Worm (Caenorhabditis elegans) whole organism, early embryonic: ENCODE data around the gene C50F4.9.

ENCODE experiments used
- F13C5.2 ChIP-seq: sonication (generic microtip); optimal IDR thresholded peaks from 2 replicates; lab custom pipeline; 2017; ENCODE audit warnings: mild to moderate bottlenecking, missing genetic modification characterization, inconsistent platforms, missing compliant biosample characterization
- aly-1 ChIP-seq: sonication (generic microtip); optimal IDR thresholded peaks from 2 replicates; lab custom pipeline; 2016; ENCODE audit warnings: missing genetic modification characterization, missing compliant biosample characterization
- ama-1 ChIP-seq: fragments of 150-350 bp; optimal IDR thresholded peaks from 2 replicates; lab custom pipeline; 2014
- hmg-4 ChIP-seq: fragments of 200-800 bp; sonication (Bioruptor generic); optimal IDR thresholded peaks from 2 replicates; lab custom pipeline; 2018; ENCODE audit warnings: mild to moderate bottlenecking, missing genetic modification characterization, missing compliant biosample characterization
- scrt-1 ChIP-seq: fragments of 200-800 bp; sonication (Bioruptor generic); IDR thresholded peaks from 2 replicates; pipeline ENCODE4 v1.3.6; 2022; ENCODE audit warnings: missing genetic modification characterization, missing compliant biosample characterization
- sea-1 ChIP-seq: fragments of 200-800 bp; sonication (Bioruptor generic); conservative IDR thresholded peaks from 2 replicates; pipeline ENCODE4 v1.3.6; 2022; ENCODE audit warnings: missing genetic modification characterization, missing compliant biosample characterization
- tbx-11 ChIP-seq: fragments of 200-800 bp; sonication (Bioruptor generic); IDR thresholded peaks from 2 replicates; pipeline ENCODE4 v1.3.6; 2022; ENCODE audit warnings: missing genetic modification characterization, missing compliant biosample characterization

ce11 chrV:9513590-9513989, 10.4 kb downstream of the C50F4.9 start, which contains the start of gene eif-2Bdelta:
- TF ChIP-seq sea-1 (GFP tag; lab: Robert Waterston, UW) (no peak), hmg-4 (GFP tag; lab: Kevin White, UChicago) (no peak), ama-1 (lab: Kevin White, UChicago) (no peak), aly-1 (tag; lab: Kevin White, UChicago) (no peak), F13C5.2 (tag; lab: Kevin White, UChicago) (no peak), tbx-11 (GFP tag; lab: Robert Waterston, UW) (no peak), scrt-1 (GFP tag; lab: Robert Waterston, UW) (no peak)
